Worm (Caenorhabditis elegans): ENCODE data around the gene F14H3.14.

Gene F14H3.14

DNA sequence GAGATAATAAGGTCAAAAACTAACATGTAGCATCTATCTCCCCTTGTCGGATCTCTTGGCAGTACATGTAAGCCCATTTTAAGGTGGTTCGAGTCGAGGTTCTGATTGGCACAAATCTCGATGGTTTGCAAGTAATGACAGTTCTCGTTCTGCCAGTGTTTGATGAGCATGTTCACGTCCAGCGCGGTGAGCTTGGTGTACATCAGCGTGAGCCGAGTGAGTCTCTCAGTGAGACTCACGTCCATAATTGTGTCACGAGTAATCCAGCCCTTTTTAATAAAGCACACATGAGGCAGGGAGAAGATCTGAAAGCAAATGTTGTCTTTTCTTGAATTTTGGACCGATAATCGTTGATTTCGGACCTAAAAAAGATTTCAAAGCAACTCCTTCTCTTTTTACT lies 29.9 kb downstream of the F14H3.14 start, which contains the start of gene T10C6.16:
T10C6.16 (minus strand) TSS at position 245 of the 400 bp plus-strand sequence.
- TF ChIP-seq nhr-12 (tag; optimal IDR thresholded peaks at IDR 0.05), result no peak
- no peak for TF ChIP-seq lin-39 (tag; optimal IDR thresholded peaks at IDR 0.05)
- TF ChIP-seq sma-9 (GFP tag; optimal IDR thresholded peaks at IDR 0.05), result no peak
- TF ChIP-seq sma-9 (tag; optimal IDR thresholded peaks at IDR 0.05), result no peak
- TF ChIP-seq ceh-16 (tag; optimal IDR thresholded peaks at IDR 0.05), result no peak
- TF ChIP-seq nhr-23 (tag; optimal IDR thresholded peaks at IDR 0.05), result no peak
- TF ChIP-seq R02D3.7 (tag; optimal IDR thresholded peaks at IDR 0.05), result no peak
- no peak for TF ChIP-seq lin-13 (GFP tag; optimal IDR thresholded peaks at IDR 0.05)
- TF ChIP-seq nhr-10 (tag; optimal IDR thresholded peaks at IDR 0.05), result no peak
- TF ChIP-seq mab-5 (tag; optimal IDR thresholded peaks at IDR 0.05), result no peak
- no peak for TF ChIP-seq snpc-4 (tag; optimal IDR thresholded peaks at IDR 0.05)
- no peak for TF ChIP-seq peb-1 (tag; optimal IDR thresholded peaks at IDR 0.05)
- no peak for TF ChIP-seq C34F6.9 (tag; optimal IDR thresholded peaks at IDR 0.05)
- no peak for TF ChIP-seq lin-11 (tag; optimal IDR thresholded peaks at IDR 0.05)
- no peak for TF ChIP-seq ZK546.5 (tag; optimal IDR thresholded peaks at IDR 0.05)
- no peak for TF ChIP-seq sma-3 (GFP tag; optimal IDR thresholded peaks at IDR 0.05)
- no peak for TF ChIP-seq Y55F3AM.14 (GFP tag; optimal IDR thresholded peaks at IDR 0.05)
- no peak for TF ChIP-seq ztf-11 (tag; optimal IDR thresholded peaks at IDR 0.05)
- TF ChIP-seq ceh-82 (tag; optimal IDR thresholded peaks at IDR 0.05), result no peak
- TF ChIP-seq fos-1 (tag; optimal IDR thresholded peaks at IDR 0.05), result no peak
- no peak for TF ChIP-seq ztf-1 (GFP tag; conservative IDR thresholded peaks at IDR 0.05)

DNA sequence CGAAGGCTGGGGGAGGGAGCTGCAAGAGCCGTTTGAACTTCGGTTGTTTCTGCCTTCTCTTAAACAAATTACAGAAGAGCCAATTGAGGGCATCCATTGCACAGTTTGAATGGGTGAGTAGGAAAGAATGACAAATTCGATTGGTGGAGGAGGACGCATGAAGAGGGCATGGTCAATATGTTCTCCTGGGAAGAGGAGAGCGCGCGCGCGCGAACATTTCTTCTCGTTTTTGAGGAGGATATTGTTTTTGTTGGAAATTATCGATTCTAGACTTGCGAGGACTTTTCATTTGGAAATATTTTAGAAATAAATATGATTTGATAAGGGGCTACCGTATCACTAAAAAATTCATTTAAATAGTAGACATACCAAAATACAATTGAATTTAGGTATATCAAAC lies 31.1 kb downstream of the F14H3.14 start, which contains the start of gene T10C6.7:
T10C6.7 (minus strand) TSS at position 143 of the 400 bp plus-strand sequence.
- TF ChIP-seq dmd-4 (tag; optimal IDR thresholded peaks at IDR 0.05) (no peak), unc-39 (tag; optimal IDR thresholded peaks at IDR 0.05) (no peak), lin-13 (GFP tag; optimal IDR thresholded peaks at IDR 0.05) (no peak), ceh-82 (tag; optimal IDR thresholded peaks at IDR 0.05) (no peak), nhr-23 (tag; optimal IDR thresholded peaks at IDR 0.05) (no peak), snpc-4 (tag; optimal IDR thresholded peaks at IDR 0.05) (no peak), sma-9 (GFP tag; optimal IDR thresholded peaks at IDR 0.05) (no peak), sma-9 (tag; optimal IDR thresholded peaks at IDR 0.05) (no peak)

DNA sequence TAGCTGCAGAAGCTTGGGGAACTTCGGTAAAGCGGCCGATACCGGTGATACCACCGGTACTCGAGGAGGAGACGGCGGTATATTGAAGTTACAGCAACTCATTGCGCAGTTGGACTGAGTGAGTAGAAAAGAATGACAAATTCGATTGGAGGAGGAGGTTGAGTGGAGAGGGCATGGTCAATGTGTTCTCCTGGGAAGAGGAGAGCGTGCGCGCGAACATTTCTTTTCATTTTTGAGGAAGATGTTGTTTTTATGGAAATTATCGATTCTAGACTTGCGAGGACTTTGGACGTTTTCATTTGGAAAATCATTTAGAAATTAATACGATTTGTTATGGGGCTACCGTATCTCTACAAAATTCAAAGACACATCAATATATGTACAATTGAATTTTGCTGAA lies 33.5 kb downstream of the F14H3.14 start:
- no peak for TF ChIP-seq ztf-1 (GFP tag; conservative IDR thresholded peaks at IDR 0.05)
- no peak for TF ChIP-seq mdl-1 (tag; optimal IDR thresholded peaks at IDR 0.05)
- no peak for TF ChIP-seq sma-9 (GFP tag; optimal IDR thresholded peaks at IDR 0.05)
- TF ChIP-seq sma-9 (tag; optimal IDR thresholded peaks at IDR 0.05), result no peak
- TF ChIP-seq gmeb-1 (tag; optimal IDR thresholded peaks at IDR 0.05), result no peak
- no peak for TF ChIP-seq nhr-12 (tag; optimal IDR thresholded peaks at IDR 0.05)
- TF ChIP-seq unc-55 (GFP tag; optimal IDR thresholded peaks at IDR 0.05), result no peak
- no peak for TF ChIP-seq lin-11 (tag; optimal IDR thresholded peaks at IDR 0.05)
- TF ChIP-seq elt-1 (tag; optimal IDR thresholded peaks at IDR 0.05), result no peak
- TF ChIP-seq crh-2 (tag; optimal IDR thresholded peaks at IDR 0.05), result no peak
- TF ChIP-seq zag-1 (tag; optimal IDR thresholded peaks at IDR 0.05), result no peak
- TF ChIP-seq aly-2 (tag; optimal IDR thresholded peaks at IDR 0.05), result no peak
- no peak for TF ChIP-seq alr-1 (tag; optimal IDR thresholded peaks at IDR 0.05)
- TF ChIP-seq lin-13 (GFP tag; optimal IDR thresholded peaks at IDR 0.05), result no peak
- TF ChIP-seq ztf-11 (tag; optimal IDR thresholded peaks at IDR 0.05), result no peak
- no peak for TF ChIP-seq skn-1 (tag; optimal IDR thresholded peaks at IDR 0.05)
- no peak for TF ChIP-seq sma-3 (GFP tag; optimal IDR thresholded peaks at IDR 0.05)
- TF ChIP-seq fos-1 (tag; optimal IDR thresholded peaks at IDR 0.05), result no peak
- TF ChIP-seq nhr-77 (tag; optimal IDR thresholded peaks at IDR 0.05), result no peak
- TF ChIP-seq F13H6.1 (tag; optimal IDR thresholded peaks at IDR 0.05), result no peak

DNA sequence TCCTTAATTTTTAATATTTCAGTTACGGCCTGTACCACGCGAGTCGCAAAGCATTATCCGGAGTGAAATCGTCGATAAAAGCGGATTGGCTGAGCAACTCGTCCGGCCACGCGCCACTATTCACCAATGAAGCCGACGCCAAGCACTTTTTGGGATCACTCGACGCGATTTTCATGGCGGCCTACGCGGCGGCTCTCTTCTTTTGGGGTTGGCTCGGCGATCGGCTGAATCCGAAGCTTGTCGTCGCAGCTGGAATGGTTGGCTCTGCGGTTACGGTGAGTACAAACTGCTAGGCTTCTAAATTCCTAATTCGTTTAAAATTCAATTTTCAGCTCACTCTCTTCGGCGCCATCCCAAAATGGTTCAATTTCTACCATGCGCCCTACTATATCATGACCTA lies 37.8 kb downstream of the F14H3.14 start:
- TF ChIP-seq unc-55 (GFP tag; optimal IDR thresholded peaks at IDR 0.05) (no peak), ama-1 (optimal IDR thresholded peaks at IDR 0.05) (no peak), sma-3 (GFP tag; optimal IDR thresholded peaks at IDR 0.05) (no peak), Y55F3AM.14 (GFP tag; optimal IDR thresholded peaks at IDR 0.05) (no peak), nhr-77 (tag; optimal IDR thresholded peaks at IDR 0.05) (no peak)

DNA sequence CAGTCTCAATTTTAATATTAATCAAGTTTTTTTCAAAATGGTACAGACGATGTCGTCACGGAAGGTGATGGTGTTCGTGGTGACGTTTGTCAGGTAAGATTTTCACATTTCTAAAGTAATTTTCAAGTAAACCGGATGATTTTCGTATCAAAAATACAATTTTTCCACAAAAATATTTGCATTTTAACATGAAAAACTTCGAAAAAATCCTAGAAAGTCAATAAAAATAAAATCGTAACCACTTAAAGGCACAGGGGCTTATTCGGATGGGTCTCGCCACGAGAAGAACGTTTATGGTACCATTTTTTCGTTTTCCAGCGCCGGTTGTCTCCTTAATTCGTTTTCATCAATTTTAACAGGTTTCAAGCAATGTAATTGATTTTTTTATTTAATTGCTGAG lies 38.4 kb downstream of the F14H3.14 start, which contains the start of gene T10C6.6:
T10C6.6 (plus strand) TSS at position 27 of the 400 bp plus-strand sequence.
- no peak for TF ChIP-seq nhr-21 (tag; optimal IDR thresholded peaks at IDR 0.05)
- no peak for TF ChIP-seq ama-1 (optimal IDR thresholded peaks at IDR 0.05)
- no peak for TF ChIP-seq nhr-25 (tag; optimal IDR thresholded peaks at IDR 0.05)
- TF ChIP-seq mab-5 (tag; optimal IDR thresholded peaks at IDR 0.05), result no peak
- TF ChIP-seq R02D3.7 (tag; optimal IDR thresholded peaks at IDR 0.05), result no peak
- TF ChIP-seq lsy-2 (tag; optimal IDR thresholded peaks at IDR 0.05), result no peak
- no peak for TF ChIP-seq aly-2 (tag; optimal IDR thresholded peaks at IDR 0.05)
- no peak for TF ChIP-seq ztf-4 (tag; optimal IDR thresholded peaks at IDR 0.05)
- TF ChIP-seq nhr-23 (tag; optimal IDR thresholded peaks at IDR 0.05), result no peak
- TF ChIP-seq Y55F3AM.14 (GFP tag; optimal IDR thresholded peaks at IDR 0.05), result no peak
- no peak for TF ChIP-seq ztf-11 (tag; optimal IDR thresholded peaks at IDR 0.05)
- no peak for TF ChIP-seq egl-27 (tag; optimal IDR thresholded peaks at IDR 0.05)
- TF ChIP-seq sma-9 (GFP tag; optimal IDR thresholded peaks at IDR 0.05), result no peak
- no peak for TF ChIP-seq sma-9 (tag; optimal IDR thresholded peaks at IDR 0.05)
- TF ChIP-seq nhr-129 (tag; optimal IDR thresholded peaks at IDR 0.05), result no peak
- no peak for TF ChIP-seq blmp-1 (tag; optimal IDR thresholded peaks at IDR 0.05; ENCODE audit: insufficient read depth)
- no peak for TF ChIP-seq nhr-237 (tag; optimal IDR thresholded peaks at IDR 0.05)
